Worm (Caenorhabditis elegans) whole organism, midembryonic: ENCODE data around the gene K08C7.1.
"Not testable (repeated sequence)": the region's sequence is repeated elsewhere in the genome, so short reads cannot be mapped to it uniquely, and the experiment has no call there.

Experiments used
- T22C8.4 ChIP-seq: fragments of 200-800 bp; sonication (Bioruptor generic); IDR thresholded peaks from 2 replicates; pipeline ENCODE4 v1.3.6; 2022; ENCODE audit warnings: missing genetic modification characterization, missing compliant biosample characterization
- cog-1 ChIP-seq: sonication (generic microtip); optimal IDR thresholded peaks from 2 replicates; lab custom pipeline; 2016; ENCODE audit warnings: missing genetic modification characterization, missing compliant biosample characterization
- flt-1 ChIP-seq: fragments of 200-800 bp; sonication (Bioruptor generic); IDR thresholded peaks from 2 replicates; pipeline ENCODE4 v1.3.6; 2022; ENCODE audit warnings: missing genetic modification characterization, missing compliant biosample characterization
- klf-2 ChIP-seq: fragments of 200-800 bp; sonication (Bioruptor generic); conservative IDR thresholded peaks from 2 replicates; pipeline ENCODE4 v1.3.6; 2022; ENCODE audit warnings: missing genetic modification reagents, missing genetic modification characterization, missing compliant biosample characterization
- med-1 ChIP-seq: sonication (generic microtip); optimal IDR thresholded peaks from 2 replicates; lab custom pipeline; 2017; ENCODE audit warnings: missing genetic modification characterization, mild to moderate bottlenecking, missing compliant biosample characterization, antibody characterized with exemption, missing genetic modification reagents; ENCODE audit not compliant: insufficient read depth
- ref-1 ChIP-seq: fragments of 200-800 bp; sonication (Bioruptor generic); conservative IDR thresholded peaks from 2 replicates; pipeline ENCODE4 v1.3.6; 2022; ENCODE audit warnings: missing genetic modification reagents, missing genetic modification characterization, missing compliant biosample characterization
- tab-1 ChIP-seq: fragments of 200-800 bp; sonication (Bioruptor generic); IDR thresholded peaks from 2 replicates; pipeline ENCODE4 v1.3.6; 2022; ENCODE audit warnings: missing genetic modification characterization, missing compliant biosample characterization
- ztf-23 ChIP-seq: fragments of 200-800 bp; sonication (Bioruptor generic); IDR thresholded peaks from 2 replicates; pipeline ENCODE4 v1.3.6; 2022; ENCODE audit warnings: missing genetic modification reagents, missing genetic modification characterization, missing compliant biosample characterization
- ztf-29 ChIP-seq: fragments of 200-800 bp; sonication (Bioruptor generic); IDR thresholded peaks from 2 replicates; pipeline ENCODE4 v1.3.6; 2022; ENCODE audit warnings: missing genetic modification reagents, missing genetic modification characterization, missing compliant biosample characterization

The K08C7.1 gene

ce11 chrIV:10680379-10680778 is 23.8 kb downstream of the K08C7.1 start, which contains the start of gene K08C7.4:
Gene K08C7.4 (minus strand): TSS chrIV:10680479.
- TF ChIP-seq ref-1: no peak
- TF ChIP-seq klf-2: no peak
- TF ChIP-seq T22C8.4: no peak
- no peak for TF ChIP-seq cog-1 (tag; lab: Kevin White, UChicago)
- no peak for TF ChIP-seq flt-1 (GFP tag; lab: Robert Waterston, UW)
- no peak for TF ChIP-seq ztf-23 (GFP tag; lab: Robert Waterston, UW)
- TF ChIP-seq med-1: no peak
- no peak for TF ChIP-seq tab-1 (GFP tag; lab: Robert Waterston, UW)
- no peak for TF ChIP-seq ztf-29 (GFP tag; lab: Robert Waterston, UW)

- TF ChIP-seq med-1 (no peak), ref-1 (no peak), ztf-23 (GFP tag; lab: Robert Waterston, UW) (no peak), tab-1 (GFP tag; lab: Robert Waterston, UW) (no peak), klf-2 (no peak), flt-1 (GFP tag; lab: Robert Waterston, UW) (no peak), ztf-29 (GFP tag; lab: Robert Waterston, UW) (no peak), T22C8.4 (no peak), cog-1 (tag; lab: Kevin White, UChicago) (no peak)
Measured at ce11 chrIV:10682155-10682749, 25.6 kb downstream of the K08C7.1 start, which contains the start of gene fmo-2. Gene fmo-2 (plus strand): TSS chrIV:10682524.

- no peak for TF ChIP-seq ztf-29 (GFP tag; lab: Robert Waterston, UW)
- TF ChIP-seq ztf-23 (GFP tag; lab: Robert Waterston, UW): no peak
- TF ChIP-seq cog-1 (tag; lab: Kevin White, UChicago): no peak
Measured at ce11 chrIV:10685758-10686157, 29.1 kb downstream of the K08C7.1 start, which contains the start of the genes K08C7.6 and R102.1. Gene K08C7.6 (minus strand): TSS chrIV:10685858. Gene R102.1 (plus strand): TSS chrIV:10686048.

- not testable (repeated sequence) for TF ChIP-seq klf-2; cog-1 (tag; lab: Kevin White, UChicago); ztf-29 (GFP tag; lab: Robert Waterston, UW)
Measured at ce11 chrIV:10687307-10687706, 30.7 kb downstream of the K08C7.1 start, which contains the start of gene R102.2. Gene R102.2 (plus strand): TSS chrIV:10687607.

- TF ChIP-seq T22C8.4: no peak
- no peak for TF ChIP-seq cog-1 (tag; lab: Kevin White, UChicago)
- TF ChIP-seq ztf-29 (GFP tag; lab: Robert Waterston, UW): no peak
- TF ChIP-seq ref-1: no peak
- TF ChIP-seq med-1: no peak
- TF ChIP-seq klf-2: no peak
- TF ChIP-seq flt-1 (GFP tag; lab: Robert Waterston, UW): no peak
- TF ChIP-seq ztf-23 (GFP tag; lab: Robert Waterston, UW): no peak
Measured at ce11 chrIV:10688972-10689567, 32.5 kb downstream of the K08C7.1 start, which contains the start of gene R102.3. Gene R102.3 (plus strand): TSS chrIV:10689517.

- TF ChIP-seq med-1 (no peak), cog-1 (tag; lab: Kevin White, UChicago) (no peak), T22C8.4 (no peak), ztf-23 (GFP tag; lab: Robert Waterston, UW) (no peak), ref-1 (no peak), flt-1 (GFP tag; lab: Robert Waterston, UW) (no peak), tab-1 (GFP tag; lab: Robert Waterston, UW) (no peak), ztf-29 (GFP tag; lab: Robert Waterston, UW) (no peak), klf-2 (no peak)
Measured at ce11 chrIV:10690139-10690538, 33.5 kb downstream of the K08C7.1 start, which contains the start of gene R102.8. Gene R102.8 (minus strand): TSS chrIV:10690239.

ce11 chrIV:10695203-10695602 is 38.6 kb downstream of the K08C7.1 start, which contains the start of gene R102.4:
Gene R102.4 (minus strand): TSS chrIV:10695303.
- TF ChIP-seq med-1 (no peak), flt-1 (GFP tag; lab: Robert Waterston, UW) (no peak), tab-1 (GFP tag; lab: Robert Waterston, UW) (no peak), cog-1 (tag; lab: Kevin White, UChicago) (no peak), ztf-23 (GFP tag; lab: Robert Waterston, UW) (no peak), ztf-29 (GFP tag; lab: Robert Waterston, UW) (no peak), ref-1 (no peak), klf-2 (no peak), T22C8.4 (no peak)

- TF ChIP-seq med-1 (no peak), flt-1 (GFP tag; lab: Robert Waterston, UW) (no peak)
Measured at ce11 chrIV:10697022-10697979, 40.7 kb downstream of the K08C7.1 start, which contains the start of gene allo-1. Gene allo-1 (minus strand): TSS chrIV:10697072.

ce11 chrIV:10698486-10698885 is 41.9 kb downstream of the K08C7.1 start:
- TF ChIP-seq tab-1 (GFP tag; lab: Robert Waterston, UW) (0 out of 2 replicates have a peak, but pooled peaks have one; percentile 29), ztf-23 (GFP tag; lab: Robert Waterston, UW) (no peak)

- TF ChIP-seq ztf-23 (GFP tag; lab: Robert Waterston, UW) (no peak), cog-1 (tag; lab: Kevin White, UChicago) (no peak), ztf-29 (GFP tag; lab: Robert Waterston, UW) (no peak), klf-2 (no peak), ref-1 (no peak), tab-1 (GFP tag; lab: Robert Waterston, UW) (no peak)
Measured at ce11 chrIV:10699000-10699399, 42.4 kb downstream of the K08C7.1 start.
